Worm (Caenorhabditis elegans) whole organism, mixed stage, embryonic: ENCODE data around the gene sulp-7.

Source experiments
- blmp-1 ChIP-seq: fragments of 150-350 bp; optimal IDR thresholded peaks from 2 replicates; lab custom pipeline; 2014; ENCODE audit warnings: missing biosample characterization, missing genetic modification characterization
- ceh-39 ChIP-seq: fragments of 150-350 bp; optimal IDR thresholded peaks from 2 replicates; lab custom pipeline; 2014; ENCODE audit warnings: missing biosample characterization, missing genetic modification characterization
- drap-1 ChIP-seq: fragments of 200-800 bp; sonication (Bioruptor generic); optimal IDR thresholded peaks from 3 replicates; lab custom pipeline; 2018; ENCODE audit warnings: mild to moderate bottlenecking, missing genetic modification characterization, missing compliant biosample characterization
- mep-1 ChIP-seq: fragments of 150-350 bp; optimal IDR thresholded peaks from 2 replicates; lab custom pipeline; 2017; ENCODE audit warnings: missing biosample characterization, missing genetic modification reagents, missing genetic modification characterization, inconsistent platforms
- mls-2 ChIP-seq: sonication (generic microtip); optimal IDR thresholded peaks from 2 replicates; lab custom pipeline; 2016; ENCODE audit warnings: mild to moderate bottlenecking, missing genetic modification characterization, moderate library complexity, missing compliant biosample characterization
- nhr-237 ChIP-seq: fragments of 150-350 bp; optimal IDR thresholded peaks from 2 replicates; lab custom pipeline; 2014; ENCODE audit warnings: missing biosample characterization, missing genetic modification characterization
- pha-4 ChIP-seq: fragments of 150-350 bp; optimal IDR thresholded peaks from 2 replicates; lab custom pipeline; 2018; ENCODE audit warnings: missing biosample characterization, missing genetic modification reagents, missing genetic modification characterization
- snpc-4 ChIP-seq: fragments of 150-350 bp; optimal IDR thresholded peaks from 2 replicates; lab custom pipeline; 2014; ENCODE audit warnings: missing biosample characterization, missing genetic modification characterization
- sptf-1 ChIP-seq: sonication (generic microtip); optimal IDR thresholded peaks from 2 replicates; lab custom pipeline; 2017; ENCODE audit warnings: mild to moderate bottlenecking, missing genetic modification characterization, moderate library complexity, missing compliant biosample characterization
- unc-120 ChIP-seq: sonication (generic microtip); optimal IDR thresholded peaks from 2 replicates; lab custom pipeline; 2017; ENCODE audit warnings: missing genetic modification characterization, missing compliant biosample characterization; ENCODE audit not compliant: poor library complexity, severe bottlenecking
- unc-39 ChIP-seq: fragments of 150-350 bp; optimal IDR thresholded peaks from 2 replicates; lab custom pipeline; 2014; ENCODE audit warnings: missing biosample characterization, missing genetic modification characterization
- zip-8 ChIP-seq: fragments of 150-350 bp; optimal IDR thresholded peaks from 2 replicates; lab custom pipeline; 2014; ENCODE audit warnings: missing biosample characterization, missing genetic modification characterization
- ztf-11 ChIP-seq: fragments of 150-350 bp; optimal IDR thresholded peaks from 2 replicates; lab custom pipeline; 2014; ENCODE audit warnings: missing biosample characterization, missing genetic modification characterization

ce11 chrX:11114420-11114819 is 33.9 kb downstream of the sulp-7 start:
- TF ChIP-seq pha-4 (tag; lab: Kevin White, UChicago) (no peak), nhr-237 (no peak), mep-1 (tag; lab: Kevin White, UChicago) (no peak), snpc-4 (tag; lab: Kevin White, UChicago) (no peak), unc-39 (tag; lab: Kevin White, UChicago) (no peak), ztf-11 (tag; lab: Kevin White, UChicago) (no peak), mls-2 (tag; lab: Kevin White, UChicago) (no peak), zip-8 (tag; lab: Kevin White, UChicago) (no peak), unc-120 (tag; lab: Kevin White, UChicago) (no peak), sptf-1 (no peak), ceh-39 (tag; lab: Kevin White, UChicago) (no peak), drap-1 (GFP tag; lab: Kevin White, UChicago) (no peak), blmp-1 (tag; lab: Kevin White, UChicago) (no peak)
